Worm (Caenorhabditis elegans): Measurements from ENCODE around the gene alh-1.

- TF ChIP-seq nhr-28 (tag; optimal IDR thresholded peaks at IDR 0.05) = no peak
- no peak for TF ChIP-seq tbx-2 (tag; optimal IDR thresholded peaks at IDR 0.05)
- TF ChIP-seq mdl-1 (tag; optimal IDR thresholded peaks at IDR 0.05) = no peak
- TF ChIP-seq nhr-11 (tag; optimal IDR thresholded peaks at IDR 0.05) = no peak
- no peak for TF ChIP-seq elt-3 (tag; optimal IDR thresholded peaks at IDR 0.05)
- TF ChIP-seq aly-2 (tag; optimal IDR thresholded peaks at IDR 0.05) = no peak
- no peak for TF ChIP-seq lin-39 (tag; optimal IDR thresholded peaks at IDR 0.05)
These were observed 16.9 kb downstream of the alh-1 start, which contains the start of gene F54D8.10 for ce11 chrIII:5094506-5094905.

Measured in whole organism, L3 larva.